In the genomic region with DNA sequence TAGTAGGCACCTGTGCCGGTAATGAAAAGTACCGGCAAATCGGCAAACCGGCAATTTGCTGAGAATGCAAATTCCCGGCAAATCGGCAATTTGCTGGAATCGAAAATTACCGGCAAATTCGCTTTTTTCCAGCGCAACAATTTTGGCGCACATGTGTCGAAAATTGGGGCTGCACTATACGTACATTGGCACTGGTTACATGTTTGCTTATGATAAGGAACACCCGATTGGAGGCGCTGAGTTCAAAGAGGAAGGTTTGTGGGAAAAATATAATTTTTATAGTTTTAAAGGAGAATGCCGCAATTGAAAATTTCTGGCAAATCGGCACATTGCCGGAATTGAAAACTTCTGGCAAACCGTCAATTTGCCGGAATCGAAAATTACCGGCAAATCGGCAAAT, we compare ENCODE assay signal across 4 worm cellular contexts.
TF ChIP-seq lines count a peak whose summit lies in the region.

No protein-coding gene starts in this region.

TF ChIP-seq in whole organism, L1 larva, 84 proteins besides CTCF, POLR2A, EP300 and RAD21:
- TF ChIP-seq C04F5.9 (tag; optimal IDR thresholded peaks at IDR 0.05; lab: Kevin White, UChicago) (no peak), elt-2 (tag; optimal IDR thresholded peaks at IDR 0.05; lab: Kevin White, UChicago) (peak; percentile 63), skn-1 (tag; optimal IDR thresholded peaks at IDR 0.05; lab: Kevin White, UChicago) (no peak), rnt-1 (tag; optimal IDR thresholded peaks at IDR 0.05; lab: Kevin White, UChicago) (no peak), Y116A8C.19 (tag; optimal IDR thresholded peaks at IDR 0.05; lab: Kevin White, UChicago; ENCODE audit: borderline replicate concordance) (no peak), lin-15B (tag; optimal IDR thresholded peaks at IDR 0.05; lab: Kevin White, UChicago) (no peak), ets-5 (GFP tag; IDR thresholded peaks at IDR 0.05; lab: Robert Waterston, UW) (no peak), hlh-4 (tag; optimal IDR thresholded peaks at IDR 0.05; lab: Kevin White, UChicago) (no peak)

TF ChIP-seq in whole organism, L3 larva, 47 proteins besides CTCF, POLR2A, EP300 and RAD21:
- TF ChIP-seq nhr-11 (tag; optimal IDR thresholded peaks at IDR 0.05; lab: Kevin White, UChicago) (no peak), elt-2 (tag; optimal IDR thresholded peaks at IDR 0.05; lab: Kevin White, UChicago) (peak; percentile 53)

TF ChIP-seq in whole organism, L4 larva, 104 proteins besides CTCF, POLR2A, EP300 and RAD21:
- TF ChIP-seq T20F7.1 (GFP tag; optimal IDR thresholded peaks at IDR 0.05; lab: Kevin White, UChicago) (no peak), aha-1 (tag; lab: Kevin White, UChicago) (peak; percentile 57), pqm-1 (tag; optimal IDR thresholded peaks at IDR 0.05; lab: Kevin White, UChicago) (peak; percentile 16)

TF ChIP-seq in whole organism, young adult, 124 proteins besides CTCF, POLR2A, EP300 and RAD21:
- 0 out of 2 replicates have a peak, but pooled peaks have one; percentile 41 for TF ChIP-seq Y95B8A.8 (GFP tag; IDR thresholded peaks at IDR 0.05; lab: Robert Waterston, UW)
- TF ChIP-seq nhr-80 (tag; optimal IDR thresholded peaks at IDR 0.05; lab: Kevin White, UChicago), result peak; percentile 35
- no peak for TF ChIP-seq C17E4.6 (GFP tag; IDR thresholded peaks at IDR 0.05; lab: Robert Waterston, UW)
- TF ChIP-seq ama-1 (optimal IDR thresholded peaks at IDR 0.05; lab: Kevin White, UChicago), result no peak
- TF ChIP-seq ama-1 (GFP tag; optimal IDR thresholded peaks at IDR 0.05; lab: Kevin White, UChicago), result no peak
- no peak for TF ChIP-seq Y79H2A.3 (GFP tag; conservative IDR thresholded peaks at IDR 0.05; lab: Robert Waterston, UW)
